Fruit fly (Drosophila melanogaster) whole organism, embryonic: ENCODE data around the gene ND-B16.6.

Source experiments
- Bgb ChIP-seq: fragments of 200-800 bp; sonication (Bioruptor generic); IDR thresholded peaks from 2 replicates; pipeline ENCODE4 v1.3.6; 2022; ENCODE audit warnings: missing biosample characterization, missing genetic modification characterization; ENCODE audit not compliant: partially characterized antibody
- CG10366 ChIP-seq: fragments of 200-800 bp; sonication (Bioruptor generic); IDR thresholded peaks from 2 replicates; pipeline ENCODE4 v1.3.6; 2022; ENCODE audit warnings: missing biosample characterization, missing genetic modification characterization
- CG10543 ChIP-seq: fragments of 200-800 bp; sonication (Bioruptor generic); optimal IDR thresholded peaks from 3 replicates; lab custom pipeline; 2017; ENCODE audit warnings: missing biosample characterization, mild to moderate bottlenecking, missing genetic modification characterization, moderate library complexity
- CG10565 ChIP-seq: fragments of 200-800 bp; sonication (Bioruptor generic); optimal IDR thresholded peaks from 3 replicates; lab custom pipeline; 2016; ENCODE audit warnings: missing biosample characterization, mild to moderate bottlenecking, missing genetic modification characterization
- CG11696 ChIP-seq: fragments of 200-800 bp; sonication (Bioruptor generic); IDR thresholded peaks from 2 replicates; pipeline ENCODE4 v1.3.6; 2022; ENCODE audit warnings: missing biosample characterization, missing genetic modification characterization
- CG13775 ChIP-seq: fragments of 200-800 bp; sonication (Bioruptor generic); optimal IDR thresholded peaks from 3 replicates; lab custom pipeline; 2017; ENCODE audit warnings: missing biosample characterization, mild to moderate bottlenecking, missing genetic modification characterization
- CG13894 ChIP-seq: fragments of 200-800 bp; sonication (Bioruptor generic); optimal IDR thresholded peaks from 3 replicates; lab custom pipeline; 2018; ENCODE audit warnings: missing biosample characterization, mild to moderate bottlenecking, missing genetic modification characterization, moderate library complexity
- CG14860 ChIP-seq: fragments of 200-800 bp; sonication (Bioruptor generic); IDR thresholded peaks from 3 replicates; pipeline ENCODE4 v1.3.6; 2022; ENCODE audit warnings: missing biosample characterization, missing genetic modification characterization; ENCODE audit not compliant: partially characterized antibody
- CG15479 ChIP-seq: fragments of 200-800 bp; sonication (Bioruptor generic); optimal IDR thresholded peaks from 3 replicates; lab custom pipeline; 2019; ENCODE audit warnings: missing biosample characterization, mild to moderate bottlenecking, missing genetic modification characterization, moderate library complexity
- CG2129 ChIP-seq: fragments of 200-800 bp; sonication (Bioruptor generic); IDR thresholded peaks from 2 replicates; pipeline ENCODE4 v1.3.6; 2022; ENCODE audit warnings: missing biosample characterization, missing genetic modification characterization; ENCODE audit not compliant: partially characterized antibody
- CG30020 ChIP-seq: fragments of 200-800 bp; optimal IDR thresholded peaks from 2 replicates; lab custom pipeline; 2019; ENCODE audit warnings: missing biosample characterization, mild to moderate bottlenecking, missing genetic modification characterization, moderate library complexity
- CG4854 ChIP-seq: fragments of 200-800 bp; sonication (Bioruptor generic); optimal IDR thresholded peaks from 2 replicates; lab custom pipeline; 2016; ENCODE audit warnings: missing biosample characterization, missing genetic modification characterization, inconsistent platforms
- CG7357 ChIP-seq: fragments of 200-800 bp; sonication (Bioruptor generic); IDR thresholded peaks from 3 replicates; pipeline ENCODE4 v1.3.6; 2022; ENCODE audit warnings: missing biosample characterization, missing genetic modification characterization
- CG8281 ChIP-seq: fragments of 200-800 bp; sonication (Bioruptor generic); optimal IDR thresholded peaks from 2 replicates; lab custom pipeline; 2018; ENCODE audit warnings: missing biosample characterization, mild to moderate bottlenecking, missing genetic modification characterization, moderate library complexity
- CG8765 ChIP-seq: fragments of 200-800 bp; sonication (Bioruptor generic); IDR thresholded peaks from 2 replicates; pipeline ENCODE4 v1.3.6; 2022; ENCODE audit warnings: missing biosample characterization, missing genetic modification characterization
- CG8924 ChIP-seq: fragments of 200-800 bp; optimal IDR thresholded peaks from 3 replicates; lab custom pipeline; 2019; ENCODE audit warnings: missing biosample characterization, mild to moderate bottlenecking, missing genetic modification characterization, moderate library complexity
- CG9817 ChIP-seq: fragments of 200-800 bp; sonication (Bioruptor generic); optimal IDR thresholded peaks from 2 replicates; lab custom pipeline; 2018; ENCODE audit warnings: missing biosample characterization, mild to moderate bottlenecking, missing genetic modification characterization, moderate library complexity
- CG9932 ChIP-seq: fragments of 200-800 bp; sonication (Bioruptor generic); IDR thresholded peaks from 2 replicates; pipeline ENCODE4 v1.3.6; 2022; ENCODE audit warnings: missing biosample characterization, missing genetic modification characterization
- D19A ChIP-seq: fragments of 200-800 bp; optimal IDR thresholded peaks from 3 replicates; lab custom pipeline; 2019; ENCODE audit warnings: missing biosample characterization, mild to moderate bottlenecking, missing genetic modification characterization, moderate library complexity
- Elba2 ChIP-seq: fragments of 200-800 bp; sonication (Bioruptor generic); optimal IDR thresholded peaks from 3 replicates; lab custom pipeline; 2016; ENCODE audit warnings: missing biosample characterization, missing genetic modification characterization
- Gug ChIP-seq: fragments of 200-800 bp; sonication (Bioruptor generic); IDR thresholded peaks from 4 replicates; pipeline ENCODE4 v1.3.6; 2022; ENCODE audit warnings: missing biosample characterization, missing genetic modification characterization
- H15 ChIP-seq: fragments of 200-800 bp; sonication (Bioruptor generic); IDR thresholded peaks from 3 replicates; pipeline ENCODE4 v1.3.6; 2022; ENCODE audit warnings: missing biosample characterization, missing genetic modification characterization
- Hr51 ChIP-seq, 2 experiments: fragments of 200-800 bp; sonication (Bioruptor generic); optimal IDR thresholded peaks; 2 replicates in 1 of 2; 3 replicates in 1 of 2; lab custom pipeline; 2016 to 2018; ENCODE audit warnings: missing biosample characterization in 2 of 2, missing genetic modification characterization in 2 of 2, mild to moderate bottlenecking in 1 of 2, moderate library complexity in 1 of 2
- MESR4 ChIP-seq: fragments of 200-800 bp; sonication (Bioruptor generic); optimal IDR thresholded peaks from 2 replicates; lab custom pipeline; 2018; ENCODE audit warnings: missing biosample characterization, mild to moderate bottlenecking, missing genetic modification characterization, moderate library complexity
- Meics ChIP-seq: fragments of 200-800 bp; sonication (Bioruptor generic); optimal IDR thresholded peaks from 2 replicates; lab custom pipeline; 2017; ENCODE audit warnings: missing biosample characterization, mild to moderate bottlenecking, missing genetic modification characterization
- NC2α ChIP-seq: fragments of 200-800 bp; sonication (Bioruptor generic); optimal IDR thresholded peaks from 2 replicates; lab custom pipeline; 2016; ENCODE audit warnings: missing biosample characterization, missing genetic modification characterization
- Oli ChIP-seq: fragments of 200-800 bp; sonication (Bioruptor generic); optimal IDR thresholded peaks from 2 replicates; lab custom pipeline; 2018; ENCODE audit warnings: missing biosample characterization, mild to moderate bottlenecking, missing genetic modification characterization, moderate library complexity
- Scr ChIP-seq: fragments of 200-800 bp; sonication (Bioruptor generic); IDR thresholded peaks from 2 replicates; pipeline ENCODE4 v1.3.6; 2022; ENCODE audit warnings: missing biosample characterization, missing genetic modification characterization; ENCODE audit not compliant: partially characterized antibody
- Side ChIP-seq: fragments of 200-800 bp; sonication (Bioruptor generic); optimal IDR thresholded peaks from 2 replicates; lab custom pipeline; 2016; ENCODE audit warnings: missing biosample characterization, missing genetic modification characterization
- Sry-β ChIP-seq: fragments of 200-800 bp; sonication (Bioruptor generic); optimal IDR thresholded peaks from 2 replicates; lab custom pipeline; 2018; ENCODE audit warnings: missing biosample characterization, mild to moderate bottlenecking, missing genetic modification characterization, moderate library complexity
- amos ChIP-seq: fragments of 200-800 bp; sonication (Bioruptor generic); IDR thresholded peaks from 2 replicates; pipeline ENCODE4 v1.3.6; 2022; ENCODE audit warnings: missing biosample characterization, missing genetic modification characterization; ENCODE audit not compliant: partially characterized antibody
- bowl ChIP-seq: fragments of 200-800 bp; sonication (Bioruptor generic); IDR thresholded peaks from 2 replicates; pipeline ENCODE4 v1.3.6; 2022; ENCODE audit warnings: missing biosample characterization, missing genetic modification characterization
- corto ChIP-seq: fragments of 200-800 bp; sonication (Bioruptor generic); optimal IDR thresholded peaks from 2 replicates; lab custom pipeline; 2016; ENCODE audit warnings: missing biosample characterization, mild to moderate bottlenecking, missing genetic modification characterization, moderate library complexity
- cwo ChIP-seq: fragments of 200-800 bp; sonication (Bioruptor generic); optimal IDR thresholded peaks from 3 replicates; lab custom pipeline; 2017; ENCODE audit warnings: missing biosample characterization, missing genetic modification characterization, mild to moderate bottlenecking, moderate library complexity, missing genetic modification reagents
- exex ChIP-seq: fragments of 200-800 bp; sonication (Bioruptor generic); optimal IDR thresholded peaks from 4 replicates; lab custom pipeline; 2018; ENCODE audit warnings: missing biosample characterization, mild to moderate bottlenecking, missing genetic modification characterization, moderate library complexity
- gem ChIP-seq: fragments of 200-800 bp; sonication (Bioruptor generic); optimal IDR thresholded peaks from 2 replicates; lab custom pipeline; 2019; ENCODE audit warnings: missing biosample characterization, mild to moderate bottlenecking, missing genetic modification characterization, moderate library complexity
- insv ChIP-seq, 2 experiments: fragments of 200-800 bp; sonication (Bioruptor generic); optimal IDR thresholded peaks; 3 replicates each; lab custom pipeline; 2016 to 2018; ENCODE audit warnings: missing biosample characterization in 2 of 2, missing genetic modification characterization in 2 of 2
- jumu ChIP-seq: fragments of 200-800 bp; sonication (Bioruptor generic); optimal IDR thresholded peaks from 3 replicates; lab custom pipeline; 2016; ENCODE audit warnings: missing biosample characterization, missing genetic modification characterization
- lola ChIP-seq, 3 experiments: fragments of >200 bp in 2 of 3; fragments of 200-800 bp in 1 of 3; sonication (Bioruptor generic) in 1 of 3; optimal IDR thresholded peaks; 2 replicates each; lab custom pipeline; 2017 to 2019; ENCODE audit warnings: missing biosample characterization in 3 of 3, missing genetic modification characterization in 3 of 3, mild to moderate bottlenecking in 1 of 3, moderate library complexity in 1 of 3
- mirr ChIP-seq: fragments of 200-800 bp; sonication (Bioruptor generic); optimal IDR thresholded peaks from 3 replicates; lab custom pipeline; 2018; ENCODE audit warnings: missing biosample characterization, mild to moderate bottlenecking, missing genetic modification characterization
- pum ChIP-seq: fragments of 200-800 bp; sonication (Bioruptor generic); optimal IDR thresholded peaks from 2 replicates; lab custom pipeline; 2016; ENCODE audit warnings: missing biosample characterization, missing genetic modification characterization
- sim ChIP-seq: fragments of 200-800 bp; sonication (Bioruptor generic); IDR thresholded peaks from 2 replicates; pipeline ENCODE4 v1.3.6; 2022; ENCODE audit warnings: missing biosample characterization, missing genetic modification characterization
- slbo ChIP-seq: fragments of 200-800 bp; sonication (Bioruptor generic); IDR thresholded peaks from 2 replicates; pipeline ENCODE4 v1.3.6; 2022; ENCODE audit warnings: missing biosample characterization, missing genetic modification characterization
- sna ChIP-seq: fragments of 200-800 bp; sonication (Bioruptor generic); IDR thresholded peaks from 2 replicates; pipeline ENCODE4 v1.3.6; 2022; ENCODE audit warnings: missing biosample characterization, missing genetic modification characterization; ENCODE audit not compliant: partially characterized antibody
- tna ChIP-seq: fragments of 200-800 bp; sonication (Bioruptor generic); IDR thresholded peaks from 2 replicates; pipeline ENCODE4 v1.3.6; 2022; ENCODE audit warnings: missing biosample characterization, missing genetic modification characterization; ENCODE audit not compliant: partially characterized antibody
- toy ChIP-seq: fragments of 200-800 bp; sonication (Bioruptor generic); IDR thresholded peaks from 2 replicates; pipeline ENCODE4 v1.3.6; 2022; ENCODE audit warnings: missing biosample characterization, missing genetic modification characterization
- trh ChIP-seq: fragments of 200-800 bp; sonication (Bioruptor generic); optimal IDR thresholded peaks from 2 replicates; lab custom pipeline; 2016; ENCODE audit warnings: missing biosample characterization, missing genetic modification characterization
- zen2 ChIP-seq: fragments of 200-800 bp; sonication (Bioruptor generic); IDR thresholded peaks from 3 replicates; pipeline ENCODE4 v1.3.6; 2022; ENCODE audit warnings: missing biosample characterization, missing genetic modification characterization; ENCODE audit not compliant: partially characterized antibody
- zf30C ChIP-seq: fragments of 200-800 bp; sonication (Bioruptor generic); optimal IDR thresholded peaks from 3 replicates; lab custom pipeline; 2018; ENCODE audit warnings: missing biosample characterization, mild to moderate bottlenecking, missing genetic modification characterization

Gene ND-B16.6

DNA sequence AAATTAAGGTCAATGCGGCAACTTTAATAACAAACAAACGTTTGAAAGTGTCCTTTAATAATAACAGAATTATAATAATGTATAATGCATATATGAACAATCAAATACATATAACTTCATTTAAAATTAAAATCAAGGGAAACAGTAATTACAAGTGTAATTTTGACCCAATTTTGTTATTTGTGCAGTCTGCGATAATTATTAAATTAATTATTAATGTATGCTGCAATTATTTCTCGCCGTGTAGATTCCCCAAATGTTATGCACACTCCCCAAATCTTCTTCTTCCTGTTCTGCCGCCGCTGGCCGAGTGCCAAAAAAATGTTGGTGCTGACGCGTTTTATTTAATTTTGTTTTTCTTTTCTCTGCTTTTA is 3.4 kb upstream of the ND-B16.6 start (continued):
- peak; percentile 63 for TF ChIP-seq CG11696 (GFP tag; lab: Robert Waterston, UW)
- TF ChIP-seq trh (GFP tag; lab: Kevin White, UChicago): peak; percentile 66
- no peak for TF ChIP-seq Scr (GFP tag; lab: Robert Waterston, UW)
- TF ChIP-seq zen2 (GFP tag; lab: Robert Waterston, UW): no peak
- peak; percentile 90 for TF ChIP-seq Oli (tag; lab: Kevin White, UChicago)
- TF ChIP-seq Sry-β (GFP tag; lab: Kevin White, UChicago): no peak
- peak; percentile 15 for TF ChIP-seq Elba2 (GFP tag; lab: Kevin White, UChicago)
- TF ChIP-seq CG8924 (tag; lab: Kevin White, UChicago): peak; percentile 92
- peak in 1 of 2 experiments; percentile 74 for TF ChIP-seq insv (GFP tag; optimal IDR thresholded peaks at IDR 0.05; lab: Kevin White, UChicago)
- no peak for TF ChIP-seq amos (GFP tag; lab: Robert Waterston, UW)
- TF ChIP-seq gem (tag; lab: Kevin White, UChicago): peak; percentile 95
- no peak for TF ChIP-seq corto
- peak; percentile 68 for TF ChIP-seq H15 (GFP tag; lab: Robert Waterston, UW)
- peak; percentile 87 for TF ChIP-seq cwo (GFP tag; lab: Kevin White, UChicago)
- no peak for TF ChIP-seq jumu (GFP tag; lab: Kevin White, UChicago)
- TF ChIP-seq Meics: peak; percentile 91
- TF ChIP-seq exex: peak; percentile 60
- peak; percentile 85 for TF ChIP-seq CG13894 (tag; lab: Kevin White, UChicago)
- peak; percentile 15 to 93 for TF ChIP-seq Hr51 (GFP tag; optimal IDR thresholded peaks at IDR 0.05; lab: Kevin White, UChicago)
- peak; percentile 84 for TF ChIP-seq CG9817 (tag; lab: Kevin White, UChicago)
- no peak for TF ChIP-seq CG14860 (GFP tag; lab: Robert Waterston, UW)
- TF ChIP-seq CG8765: peak; percentile 55
- TF ChIP-seq D19A (tag; lab: Kevin White, UChicago): peak; percentile 84
- TF ChIP-seq zf30C: peak; percentile 86
- TF ChIP-seq CG10366 (GFP tag; lab: Robert Waterston, UW): peak; percentile 71
- TF ChIP-seq lola (GFP tag; optimal IDR thresholded peaks at IDR 0.05; lab: Kevin White, UChicago): peak in 1 of 3 experiments; percentile 87
- peak; percentile 88 for TF ChIP-seq CG13775 (GFP tag; lab: Kevin White, UChicago)
- peak; percentile 81 for TF ChIP-seq slbo
- no peak for TF ChIP-seq MESR4 (GFP tag; lab: Kevin White, UChicago)
- peak; percentile 93 for TF ChIP-seq CG10543 (GFP tag; lab: Kevin White, UChicago)
- peak; percentile 79 for TF ChIP-seq CG9932 (GFP tag; lab: Robert Waterston, UW)
- peak; percentile 76 for TF ChIP-seq CG8281 (tag; lab: Kevin White, UChicago)
- no peak for TF ChIP-seq toy
- TF ChIP-seq pum: peak; percentile 27
- TF ChIP-seq CG4854 (GFP tag; lab: Kevin White, UChicago): peak; percentile 40
- no peak for TF ChIP-seq tna (GFP tag; lab: Robert Waterston, UW)
- TF ChIP-seq Gug (GFP tag; lab: Robert Waterston, UW): peak; percentile 26; the same call in 1 of the 4 replicates
- peak; percentile 65 for TF ChIP-seq CG30020 (tag; lab: Kevin White, UChicago)
- no peak for TF ChIP-seq CG10565 (GFP tag; lab: Kevin White, UChicago)
- TF ChIP-seq Side (GFP tag; lab: Kevin White, UChicago): no peak
- no peak for TF ChIP-seq mirr
- TF ChIP-seq CG15479 (GFP tag; lab: Kevin White, UChicago): no peak
- no peak for TF ChIP-seq NC2α (GFP tag; lab: Kevin White, UChicago)
- no peak for TF ChIP-seq CG2129 (GFP tag; lab: Robert Waterston, UW)
- no peak for TF ChIP-seq Bgb (GFP tag; lab: Robert Waterston, UW)
- peak; percentile 69 for TF ChIP-seq CG7357 (GFP tag; lab: Robert Waterston, UW)
- TF ChIP-seq sna: no peak
- TF ChIP-seq sim (GFP tag; lab: Robert Waterston, UW): peak; percentile 52; the same call in 1 of the 2 replicates
- no peak for TF ChIP-seq bowl
